Fruit fly (Drosophila melanogaster) whole organism, embryonic: ENCODE measurements around the gene CG5516.
A peak's percentile ranks its signal among the peaks of the same experiment; 100 is the strongest.

Experiments used
- Awh ChIP-seq: fragments of 200-800 bp; sonication (Bioruptor generic); IDR thresholded peaks from 2 replicates; pipeline ENCODE4, ENCODE4 v1.3.6; 2022; ENCODE audit warnings: missing biosample characterization, missing genetic modification characterization
- BtbVII ChIP-seq: fragments of 200-800 bp; sonication (Bioruptor generic); optimal IDR thresholded peaks from 3 replicates; lab custom pipeline; 2017; ENCODE audit warnings: missing biosample characterization, mild to moderate bottlenecking, missing genetic modification characterization
- CG10462 ChIP-seq: fragments of 200-800 bp; sonication (Bioruptor generic); optimal IDR thresholded peaks from 2 replicates; lab custom pipeline; 2016; ENCODE audit warnings: missing biosample characterization, missing genetic modification characterization
- CG11695 ChIP-seq: fragments of 200-800 bp; sonication (Bioruptor generic); IDR thresholded peaks from 3 replicates; pipeline ENCODE4 v1.3.6; 2022; ENCODE audit warnings: missing biosample characterization, missing genetic modification characterization
- CG11696 ChIP-seq: fragments of 200-800 bp; sonication (Bioruptor generic); IDR thresholded peaks from 2 replicates; pipeline ENCODE4 v1.3.6; 2022; ENCODE audit warnings: missing biosample characterization, missing genetic modification characterization
- CG14050 ChIP-seq: fragments of 200-800 bp; sonication (Bioruptor generic); IDR thresholded peaks from 3 replicates; pipeline ENCODE4 v1.3.6; 2022; ENCODE audit warnings: missing biosample characterization, missing genetic modification characterization
- CG15269 ChIP-seq: fragments of 200-800 bp; sonication (Bioruptor generic); optimal IDR thresholded peaks from 2 replicates; lab custom pipeline; 2018; ENCODE audit warnings: missing biosample characterization, mild to moderate bottlenecking, missing genetic modification characterization, moderate library complexity
- CG1602 ChIP-seq: fragments of 200-800 bp; sonication (Bioruptor generic); optimal IDR thresholded peaks from 3 replicates; lab custom pipeline; 2016; ENCODE audit warnings: missing biosample characterization, missing genetic modification characterization
- CG17328 ChIP-seq: fragments of 200-800 bp; sonication (Bioruptor generic); IDR thresholded peaks from 2 replicates; pipeline ENCODE4 v1.3.6; 2022; ENCODE audit warnings: missing biosample characterization, missing genetic modification characterization
- CG17829 ChIP-seq: fragments of 200-800 bp; optimal IDR thresholded peaks from 2 replicates; lab custom pipeline; 2019; ENCODE audit warnings: missing biosample characterization, mild to moderate bottlenecking, missing genetic modification characterization, moderate library complexity
- CG18619 ChIP-seq: fragments of 200-800 bp; sonication (Bioruptor generic); optimal IDR thresholded peaks from 3 replicates; lab custom pipeline; 2017; ENCODE audit warnings: missing biosample characterization, mild to moderate bottlenecking, missing genetic modification characterization
- CG2120 ChIP-seq: fragments of 200-800 bp; sonication (Bioruptor generic); optimal IDR thresholded peaks from 3 replicates; lab custom pipeline; 2016; ENCODE audit warnings: missing biosample characterization, missing genetic modification characterization
- CG2678 ChIP-seq: fragments of 200-800 bp; sonication (Bioruptor generic); optimal IDR thresholded peaks from 3 replicates; lab custom pipeline; 2019; ENCODE audit warnings: missing biosample characterization, mild to moderate bottlenecking, missing genetic modification characterization, moderate library complexity
- CG30020 ChIP-seq: fragments of 200-800 bp; optimal IDR thresholded peaks from 2 replicates; lab custom pipeline; 2019; ENCODE audit warnings: missing biosample characterization, mild to moderate bottlenecking, missing genetic modification characterization, moderate library complexity
- CG31365 ChIP-seq: fragments of 200-800 bp; sonication (Bioruptor generic); optimal IDR thresholded peaks from 2 replicates; lab custom pipeline; 2018; ENCODE audit warnings: missing biosample characterization, mild to moderate bottlenecking, missing genetic modification characterization
- CG3407 ChIP-seq: fragments of 200-800 bp; sonication (Bioruptor generic); optimal IDR thresholded peaks from 2 replicates; lab custom pipeline; 2018; ENCODE audit warnings: missing biosample characterization, mild to moderate bottlenecking, missing genetic modification characterization
- CG34422 ChIP-seq: fragments of 200-800 bp; sonication (Bioruptor generic); IDR thresholded peaks from 3 replicates; pipeline ENCODE4 v1.3.6; 2022; ENCODE audit warnings: missing biosample characterization, missing genetic modification characterization
- CG5180 ChIP-seq: fragments of 200-800 bp; sonication (Bioruptor generic); optimal IDR thresholded peaks from 3 replicates; lab custom pipeline; 2017; ENCODE audit warnings: missing biosample characterization, missing genetic modification characterization, mild to moderate bottlenecking, moderate library complexity, missing genetic modification reagents
- CG6689 ChIP-seq: fragments of 200-800 bp; sonication (Bioruptor generic); IDR thresholded peaks from 2 replicates; pipeline ENCODE4 v1.3.6; 2022; ENCODE audit warnings: missing biosample characterization, missing genetic modification characterization
- CG7357 ChIP-seq: fragments of 200-800 bp; sonication (Bioruptor generic); IDR thresholded peaks from 3 replicates; pipeline ENCODE4 v1.3.6; 2022; ENCODE audit warnings: missing biosample characterization, missing genetic modification characterization
- CG7556 ChIP-seq: fragments of 200-800 bp; sonication (Bioruptor generic); optimal IDR thresholded peaks from 2 replicates; lab custom pipeline; 2017; ENCODE audit warnings: missing biosample characterization, mild to moderate bottlenecking, missing genetic modification characterization
- CG7839 ChIP-seq: fragments of 200-800 bp; sonication (Bioruptor generic); optimal IDR thresholded peaks from 3 replicates; lab custom pipeline; 2018; ENCODE audit warnings: missing biosample characterization, mild to moderate bottlenecking, missing genetic modification characterization, moderate library complexity
- CG8281 ChIP-seq: fragments of 200-800 bp; sonication (Bioruptor generic); optimal IDR thresholded peaks from 2 replicates; lab custom pipeline; 2018; ENCODE audit warnings: missing biosample characterization, mild to moderate bottlenecking, missing genetic modification characterization, moderate library complexity
- CG8478 ChIP-seq: fragments of >200 bp; optimal IDR thresholded peaks from 2 replicates; lab custom pipeline; 2018
- Deaf1 ChIP-seq: fragments of 200-800 bp; optimal IDR thresholded peaks from 3 replicates; lab custom pipeline; 2019; ENCODE audit warnings: missing biosample characterization, mild to moderate bottlenecking, missing genetic modification characterization, moderate library complexity
- Doc2 ChIP-seq: fragments of 200-800 bp; sonication (Bioruptor generic); IDR thresholded peaks from 2 replicates; pipeline ENCODE4 v1.3.6; 2022; ENCODE audit warnings: missing biosample characterization, missing genetic modification characterization
- Doc3 ChIP-seq: fragments of 200-800 bp; sonication (Bioruptor generic); IDR thresholded peaks from 3 replicates; pipeline ENCODE4 v1.3.6; 2022; ENCODE audit warnings: missing biosample characterization, missing genetic modification characterization; ENCODE audit not compliant: partially characterized antibody
- Fer1 ChIP-seq: fragments of 200-800 bp; sonication (Bioruptor generic); optimal IDR thresholded peaks from 2 replicates; lab custom pipeline; 2017; ENCODE audit warnings: missing biosample characterization, mild to moderate bottlenecking, missing genetic modification characterization
- Fer3 ChIP-seq: fragments of 200-800 bp; sonication (Bioruptor generic); optimal IDR thresholded peaks from 2 replicates; lab custom pipeline; 2018; ENCODE audit warnings: missing biosample characterization, mild to moderate bottlenecking, missing genetic modification characterization, moderate library complexity
- GATAe ChIP-seq: fragments of 200-800 bp; sonication (Bioruptor generic); conservative IDR thresholded peaks from 2 replicates; pipeline ENCODE4 v1.3.6; 2022; ENCODE audit warnings: missing biosample characterization, missing genetic modification characterization
- H2.0 ChIP-seq: fragments of 200-800 bp; sonication (Bioruptor generic); IDR thresholded peaks from 2 replicates; pipeline ENCODE4 v1.3.6; 2022; ENCODE audit warnings: missing biosample characterization, missing genetic modification characterization
- HmgZ ChIP-seq: fragments of 200-800 bp; sonication (Bioruptor generic); optimal IDR thresholded peaks from 2 replicates; lab custom pipeline; 2018; ENCODE audit warnings: missing biosample characterization, mild to moderate bottlenecking, missing genetic modification characterization
- Mad ChIP-seq: fragments of 200-800 bp; sonication (Bioruptor generic); optimal IDR thresholded peaks from 2 replicates; lab custom pipeline; 2016; ENCODE audit warnings: missing biosample characterization, missing genetic modification characterization
- Neu2 ChIP-seq: fragments of 200-800 bp; sonication (Bioruptor generic); optimal IDR thresholded peaks from 3 replicates; lab custom pipeline; 2016; ENCODE audit warnings: missing biosample characterization, missing genetic modification characterization, borderline replicate concordance
- Poxn ChIP-seq: fragments of 200-800 bp; sonication (Bioruptor generic); IDR thresholded peaks from 2 replicates; pipeline ENCODE4 v1.3.6; 2022; ENCODE audit warnings: missing biosample characterization, missing genetic modification characterization
- Taf1 ChIP-seq: fragments of 200-800 bp; sonication (Bioruptor generic); IDR thresholded peaks from 2 replicates; pipeline ENCODE4 v1.3.6; 2022; ENCODE audit warnings: missing biosample characterization, missing genetic modification characterization
- Usf ChIP-seq: fragments of 200-800 bp; sonication (Bioruptor generic); optimal IDR thresholded peaks from 2 replicates; lab custom pipeline; 2017; ENCODE audit warnings: missing genotype, missing biosample characterization, missing genetic modification characterization
- crol ChIP-seq: fragments of 200-800 bp; sonication (Bioruptor generic); IDR thresholded peaks from 2 replicates; pipeline ENCODE4 v1.3.6; 2022; ENCODE audit warnings: missing biosample characterization, missing genetic modification characterization
- disco-r ChIP-seq: fragments of 200-800 bp; sonication (Bioruptor generic); optimal IDR thresholded peaks from 2 replicates; lab custom pipeline; 2016; ENCODE audit warnings: missing biosample characterization, missing genetic modification characterization
- exex ChIP-seq: fragments of 200-800 bp; sonication (Bioruptor generic); optimal IDR thresholded peaks from 4 replicates; lab custom pipeline; 2018; ENCODE audit warnings: missing biosample characterization, mild to moderate bottlenecking, missing genetic modification characterization, moderate library complexity
- eyg ChIP-seq: fragments of 200-800 bp; sonication (Bioruptor generic); optimal IDR thresholded peaks from 3 replicates; lab custom pipeline; 2016; ENCODE audit warnings: missing biosample characterization, missing genetic modification characterization
- gcm2 ChIP-seq: fragments of 200-800 bp; sonication (Bioruptor generic); optimal IDR thresholded peaks from 2 replicates; lab custom pipeline; 2016; ENCODE audit warnings: missing biosample characterization, missing genetic modification characterization
- gem ChIP-seq: fragments of 200-800 bp; sonication (Bioruptor generic); optimal IDR thresholded peaks from 2 replicates; lab custom pipeline; 2019; ENCODE audit warnings: missing biosample characterization, mild to moderate bottlenecking, missing genetic modification characterization, moderate library complexity
- her ChIP-seq: fragments of 200-800 bp; sonication (Bioruptor generic); optimal IDR thresholded peaks from 2 replicates; lab custom pipeline; 2016; ENCODE audit warnings: missing biosample characterization, missing genetic modification characterization
- odd ChIP-seq: fragments of 200-800 bp; sonication (Bioruptor generic); optimal IDR thresholded peaks from 2 replicates; lab custom pipeline; 2017; ENCODE audit warnings: missing biosample characterization, mild to moderate bottlenecking, missing genetic modification characterization
- pfk ChIP-seq: fragments of 200-800 bp; sonication (Bioruptor generic); optimal IDR thresholded peaks from 2 replicates; lab custom pipeline; 2018; ENCODE audit warnings: missing biosample characterization, mild to moderate bottlenecking, missing genetic modification characterization, moderate library complexity
- salm ChIP-seq: fragments of 200-800 bp; sonication (Bioruptor generic); optimal IDR thresholded peaks from 2 replicates; lab custom pipeline; 2018; ENCODE audit warnings: missing biosample characterization, mild to moderate bottlenecking, missing genetic modification characterization
- shn ChIP-seq: fragments of 200-800 bp; sonication (Bioruptor generic); optimal IDR thresholded peaks from 3 replicates; lab custom pipeline; 2016; ENCODE audit warnings: missing biosample characterization, missing genetic modification characterization
- tgo ChIP-seq: fragments of 200-800 bp; sonication (Bioruptor generic); IDR thresholded peaks from 3 replicates; pipeline ENCODE4 v1.3.6; 2022; ENCODE audit warnings: missing biosample characterization, missing genetic modification characterization
- twi ChIP-seq: fragments of 200-800 bp; optimal IDR thresholded peaks from 2 replicates; lab custom pipeline; 2019; ENCODE audit warnings: missing biosample characterization, mild to moderate bottlenecking, missing genetic modification characterization, moderate library complexity
- unpg ChIP-seq: fragments of 200-800 bp; sonication (Bioruptor generic); optimal IDR thresholded peaks from 3 replicates; lab custom pipeline; 2018; ENCODE audit warnings: missing biosample characterization, mild to moderate bottlenecking, missing genetic modification characterization, moderate library complexity

The CG5516 gene

DNA sequence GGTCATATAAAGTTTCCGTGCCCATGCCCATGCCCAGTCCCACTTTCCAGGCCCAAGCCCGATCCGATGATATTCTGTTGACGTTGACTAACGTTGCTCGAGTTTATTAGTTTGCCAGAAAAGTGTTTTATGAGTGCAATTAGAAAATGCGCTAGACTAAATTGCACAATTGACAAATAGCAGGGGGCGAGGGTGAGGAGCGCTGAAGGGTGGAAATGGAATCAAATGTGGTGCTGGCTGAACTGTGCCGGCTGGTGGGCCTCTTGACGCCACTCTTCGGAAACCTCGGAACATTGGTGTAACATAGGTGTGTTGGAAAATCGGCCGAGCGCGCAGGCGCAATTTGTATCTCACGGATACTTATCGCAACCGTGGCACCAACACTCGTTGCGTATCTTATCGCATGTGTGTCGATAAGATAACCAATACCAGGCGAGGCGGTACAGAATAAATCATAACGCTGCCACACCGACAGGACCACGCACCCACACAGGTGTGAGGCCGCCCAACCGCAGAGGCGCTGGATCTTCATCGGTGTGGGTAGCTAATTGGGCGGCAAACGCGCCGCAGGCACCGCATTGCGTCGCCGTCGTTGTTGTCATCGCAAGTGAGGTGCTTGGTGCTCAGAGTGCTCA, 48.1 kb downstream of the CG5516 start (continued):
- TF ChIP-seq disco-r (GFP tag; lab: Kevin White, UChicago) (no peak), CG8281 (tag; lab: Kevin White, UChicago) (no peak), CG31365 (peak; percentile 5), unpg (GFP tag; lab: Kevin White, UChicago) (peak; percentile 11), exex (peak; percentile 80), CG7839 (tag; lab: Kevin White, UChicago) (peak; percentile 16), CG2120 (GFP tag; lab: Kevin White, UChicago) (no peak), tgo (no peak), CG2678 (tag; lab: Kevin White, UChicago) (peak; percentile 58), Poxn (GFP tag; lab: Robert Waterston, UW) (no peak), Fer3 (tag; lab: Kevin White, UChicago) (peak; percentile 7), eyg (GFP tag; lab: Kevin White, UChicago) (no peak), HmgZ (tag; lab: Kevin White, UChicago) (peak; percentile 57), CG11696 (GFP tag; lab: Robert Waterston, UW) (no peak), CG1602 (no peak), CG11695 (GFP tag; lab: Robert Waterston, UW) (no peak), CG7357 (GFP tag; lab: Robert Waterston, UW) (no peak), CG15269 (peak; percentile 13), Neu2 (GFP tag; lab: Kevin White, UChicago) (no peak), gcm2 (no peak), Doc3 (GFP tag; lab: Robert Waterston, UW) (no peak), odd (GFP tag; lab: Kevin White, UChicago) (peak; percentile 38), CG8478 (lab: Kevin White, UChicago) (peak; percentile 74), crol (GFP tag; lab: Robert Waterston, UW) (peak; percentile 73), gem (tag; lab: Kevin White, UChicago) (no peak), CG17328 (GFP tag; lab: Robert Waterston, UW) (no peak), CG6689 (GFP tag; lab: Robert Waterston, UW) (no peak), CG5180 (GFP tag; lab: Kevin White, UChicago) (peak; percentile 52), CG30020 (tag; lab: Kevin White, UChicago) (no peak), Awh (no peak), CG14050 (GFP tag; lab: Robert Waterston, UW) (0 out of 3 replicates have a peak, but pooled peaks have one; percentile 24), her (GFP tag; lab: Kevin White, UChicago) (no peak), GATAe (GFP tag; lab: Robert Waterston, UW) (peak; percentile 100), CG17829 (tag; lab: Kevin White, UChicago) (no peak), CG34422 (GFP tag; lab: Robert Waterston, UW) (no peak), Deaf1 (tag; lab: Kevin White, UChicago) (peak; percentile 57), Taf1 (no peak), CG10462 (no peak), salm (peak; percentile 30), BtbVII (GFP tag; lab: Kevin White, UChicago) (peak; percentile 46), pfk (GFP tag; lab: Kevin White, UChicago) (no peak), CG3407 (GFP tag; lab: Kevin White, UChicago) (no peak), twi (tag; lab: Kevin White, UChicago) (no peak), CG18619 (GFP tag; lab: Kevin White, UChicago) (no peak), Fer1 (peak; percentile 47), shn (GFP tag; lab: Kevin White, UChicago) (no peak), Mad (GFP tag; lab: Kevin White, UChicago) (no peak), CG7556 (no peak), Usf (GFP tag; lab: Kevin White, UChicago) (no peak), H2.0 (GFP tag; lab: Robert Waterston, UW) (no peak), Doc2 (GFP tag; lab: Robert Waterston, UW) (no peak)
